Worm (Caenorhabditis elegans) whole organism, young adult: ENCODE measurements around the gene srx-9.

Experiments used
- Y53F4B.3 ChIP-seq: fragments of 200-800 bp; sonication (Bioruptor generic); IDR thresholded peaks from 2 replicates; pipeline ENCODE4 v1.3.6; 2022; ENCODE audit warnings: missing genetic modification reagents, missing genetic modification characterization, missing compliant biosample characterization
- akir-1 ChIP-seq: fragments of 200-800 bp; sonication (Bioruptor generic); optimal IDR thresholded peaks from 2 replicates; lab custom pipeline; 2018; ENCODE audit warnings: mild to moderate bottlenecking, missing genetic modification characterization, moderate library complexity, missing compliant biosample characterization
- ama-1 ChIP-seq, 3 experiments: fragments of 150-350 bp in 1 of 3; sonication (generic microtip) in 2 of 3; optimal IDR thresholded peaks; 2 replicates each; lab custom pipeline; 2014 to 2018; ENCODE audit warnings: missing biosample characterization in 2 of 3, missing genetic modification characterization in 2 of 3, missing genetic modification reagents in 2 of 3
- egl-44 ChIP-seq: fragments of 200-800 bp; sonication (Bioruptor generic); IDR thresholded peaks from 2 replicates; pipeline ENCODE4 v1.3.6; 2022; ENCODE audit warnings: missing genetic modification reagents, missing genetic modification characterization, missing compliant biosample characterization
- gei-17 ChIP-seq: fragments of 200-800 bp; sonication (Bioruptor generic); optimal IDR thresholded peaks from 2 replicates; lab custom pipeline; 2018; ENCODE audit warnings: mild to moderate bottlenecking, missing genetic modification characterization, missing compliant biosample characterization
- nfya-1 ChIP-seq: sonication (generic microtip); optimal IDR thresholded peaks from 2 replicates; lab custom pipeline; 2017; ENCODE audit warnings: antibody characterized with exemption, missing compliant biosample characterization, missing genetic modification characterization, borderline replicate concordance; ENCODE audit not compliant: insufficient read depth
- snpc-1.1 ChIP-seq: sonication (generic microtip); optimal IDR thresholded peaks from 2 replicates; lab custom pipeline; 2017; ENCODE audit warnings: missing genetic modification characterization, mild to moderate bottlenecking, missing compliant biosample characterization, antibody characterized with exemption, moderate library complexity, missing genotype, missing genetic modification reagents; ENCODE audit not compliant: insufficient read depth
- ztf-22 ChIP-seq: fragments of 200-800 bp; sonication (Bioruptor generic); optimal IDR thresholded peaks from 2 replicates; lab custom pipeline; 2018; ENCODE audit warnings: mild to moderate bottlenecking, missing genetic modification characterization, moderate library complexity, missing compliant biosample characterization
- ztf-28 ChIP-seq: fragments of 200-800 bp; sonication (Bioruptor generic); IDR thresholded peaks from 2 replicates; pipeline ENCODE4 v1.3.6; 2022; ENCODE audit warnings: missing genetic modification reagents, missing genetic modification characterization, missing compliant biosample characterization

- TF ChIP-seq ztf-22 (GFP tag; lab: Kevin White, UChicago) (no peak), ztf-28 (GFP tag; lab: Robert Waterston, UW) (no peak), egl-44 (GFP tag; lab: Robert Waterston, UW) (no peak), gei-17 (GFP tag; lab: Kevin White, UChicago) (no peak), snpc-1.1 (no peak), nfya-1 (no peak), ama-1 (optimal IDR thresholded peaks at IDR 0.05; lab: Kevin White, UChicago) (no peak), ama-1 (GFP tag; optimal IDR thresholded peaks at IDR 0.05; lab: Kevin White, UChicago) (no peak), akir-1 (GFP tag; lab: Kevin White, UChicago) (no peak), Y53F4B.3 (no peak)
Observed at ce11 chrV:7364951-7365350, 30.3 kb downstream of the srx-9 start, which contains the start of gene exc-13.
